Worm (Caenorhabditis elegans): ENCODE results near the gene Y54G2A.77.
A peak's percentile ranks its signal among the peaks of the same experiment; 100 is the strongest.

Y54G2A.77 gene

ce11 chrIV:2773382-2773979, 11.0 kb downstream of the Y54G2A.77 start (continued):
- TF ChIP-seq skn-1 (tag; optimal IDR thresholded peaks at IDR 0.05), result no peak
- TF ChIP-seq hlh-17 (GFP tag; optimal IDR thresholded peaks at IDR 0.05; ENCODE audit: borderline replicate concordance), result no peak
- TF ChIP-seq nhr-90 (tag; optimal IDR thresholded peaks at IDR 0.05; ENCODE audit: poor library complexity), result peak; percentile 30
- TF ChIP-seq ceh-63 (GFP tag; optimal IDR thresholded peaks at IDR 0.05), result no peak
- no peak for TF ChIP-seq nhr-12 (tag; optimal IDR thresholded peaks at IDR 0.05)
- TF ChIP-seq jun-1 (tag; optimal IDR thresholded peaks at IDR 0.05), result no peak
- TF ChIP-seq rnt-1 (tag; optimal IDR thresholded peaks at IDR 0.05), result peak; percentile 22
- TF ChIP-seq ceh-88 (GFP tag; IDR thresholded peaks at IDR 0.05), result no peak
- TF ChIP-seq ztf-4 (tag; optimal IDR thresholded peaks at IDR 0.05), result no peak
- TF ChIP-seq tlp-1 (tag; optimal IDR thresholded peaks at IDR 0.05), result no peak
- peak; percentile 42 for TF ChIP-seq nhr-47 (tag; optimal IDR thresholded peaks at IDR 0.05)
- no peak for TF ChIP-seq sptf-1 (tag; optimal IDR thresholded peaks at IDR 0.05)
- TF ChIP-seq unc-30 (tag; optimal IDR thresholded peaks at IDR 0.05), result no peak
- no peak for TF ChIP-seq fkh-4 (tag; optimal IDR thresholded peaks at IDR 0.05; ENCODE audit: borderline replicate concordance)
- no peak for TF ChIP-seq zag-1 (tag; optimal IDR thresholded peaks at IDR 0.05)
- TF ChIP-seq blmp-1 (tag; optimal IDR thresholded peaks at IDR 0.05), result peak; percentile 86
- TF ChIP-seq snu-23 (GFP tag; optimal IDR thresholded peaks at IDR 0.05), result peak; percentile 56
- peak; percentile 73 for TF ChIP-seq ama-1 (optimal IDR thresholded peaks at IDR 0.05)
- TF ChIP-seq mep-1 (tag; optimal IDR thresholded peaks at IDR 0.05), result peak; percentile 75
- TF ChIP-seq nhr-11 (tag; optimal IDR thresholded peaks at IDR 0.05), result no peak
- TF ChIP-seq nhr-77 (tag; optimal IDR thresholded peaks at IDR 0.05), result no peak
- no peak for TF ChIP-seq isw-1 (GFP tag; IDR thresholded peaks at IDR 0.05)
- peak; percentile 77 for TF ChIP-seq nhr-71 (tag; optimal IDR thresholded peaks at IDR 0.05)
- TF ChIP-seq C04F5.9 (tag; optimal IDR thresholded peaks at IDR 0.05), result no peak
- TF ChIP-seq lin-35 (GFP tag; optimal IDR thresholded peaks at IDR 0.05), result peak in 1 of 2 experiments; percentile 39
- TF ChIP-seq unc-62 (GFP tag; optimal IDR thresholded peaks at IDR 0.05), result no peak
- no peak for TF ChIP-seq sox-4 (tag; optimal IDR thresholded peaks at IDR 0.05)
- TF ChIP-seq hlh-4 (tag; optimal IDR thresholded peaks at IDR 0.05), result no peak
- TF ChIP-seq C34B4.2 (tag; optimal IDR thresholded peaks at IDR 0.05), result no peak
- no peak for TF ChIP-seq ceh-90 (tag; optimal IDR thresholded peaks at IDR 0.05)
- peak; percentile 76 for TF ChIP-seq nhr-85 (tag)
- no peak for TF ChIP-seq fos-1 (tag; optimal IDR thresholded peaks at IDR 0.05)
- TF ChIP-seq zip-4 (GFP tag; optimal IDR thresholded peaks at IDR 0.05), result no peak
- no peak for TF ChIP-seq grh-1 (GFP tag; IDR thresholded peaks at IDR 0.05)
- TF ChIP-seq nhr-237 (tag; optimal IDR thresholded peaks at IDR 0.05), result no peak
- TF ChIP-seq hpl-2 (GFP tag; optimal IDR thresholded peaks at IDR 0.05), result no peak
- no peak for TF ChIP-seq unc-98 (GFP tag; IDR thresholded peaks at IDR 0.05)
- TF ChIP-seq mdl-1 (tag; optimal IDR thresholded peaks at IDR 0.05), result peak in 1 of 2 experiments; percentile 25

- TF ChIP-seq nhr-85 (tag) (peak; percentile 96), elt-2 (tag; optimal IDR thresholded peaks at IDR 0.05) (peak; percentile 16), pag-3 (tag; optimal IDR thresholded peaks at IDR 0.05; ENCODE audit: borderline replicate concordance, insufficient read depth) (peak; percentile 96), ztf-4 (tag; optimal IDR thresholded peaks at IDR 0.05) (peak; percentile 70), egl-13 (tag; optimal IDR thresholded peaks at IDR 0.05) (no peak), dpl-1 (GFP tag; optimal IDR thresholded peaks at IDR 0.05) (peak; percentile 49 to 68 (median 67)), blmp-1 (tag; optimal IDR thresholded peaks at IDR 0.05) (peak; percentile 74), lir-3 (tag; optimal IDR thresholded peaks at IDR 0.05; ENCODE audit: poor library complexity) (peak; percentile 62), lin-13 (GFP tag; optimal IDR thresholded peaks at IDR 0.05) (peak; percentile 79), unc-98 (GFP tag; IDR thresholded peaks at IDR 0.05) (no peak), unc-86 (tag; optimal IDR thresholded peaks at IDR 0.05) (peak; percentile 45), F16B12.6 (tag; optimal IDR thresholded peaks at IDR 0.05) (no peak), nhr-20 (tag; optimal IDR thresholded peaks at IDR 0.05) (peak; percentile 93), nhr-77 (tag; optimal IDR thresholded peaks at IDR 0.05) (peak; percentile 58), fos-1 (tag; optimal IDR thresholded peaks at IDR 0.05) (peak; percentile 72), xbp-1 (tag; optimal IDR thresholded peaks at IDR 0.05) (peak; percentile 63), snpc-4 (tag; optimal IDR thresholded peaks at IDR 0.05) (peak; percentile 9), nhr-28 (tag; optimal IDR thresholded peaks at IDR 0.05) (no peak), zip-4 (GFP tag; optimal IDR thresholded peaks at IDR 0.05) (no peak), ztf-11 (tag; optimal IDR thresholded peaks at IDR 0.05) (no peak), mab-9 (GFP tag; IDR thresholded peaks at IDR 0.05) (0 out of 2 replicates have a peak, but pooled peaks have one; percentile 30), ceh-8 (GFP tag; optimal IDR thresholded peaks at IDR 0.05) (peak; percentile 48), lin-35 (GFP tag; optimal IDR thresholded peaks at IDR 0.05) (peak; percentile 75 to 88)
Observed at ce11 chrIV:2774500-2774899, 12.0 kb downstream of the Y54G2A.77 start.

Measured in whole organism, L1 larva.